Worm (Caenorhabditis elegans) whole organism, late embryonic: Measurements from ENCODE around the gene ZK1320.9.

Experiments
- ama-1 ChIP-seq: fragments of 150-350 bp; optimal IDR thresholded peaks from 2 replicates; lab custom pipeline; 2014
- eyg-1 ChIP-seq: sonication (generic microtip); optimal IDR thresholded peaks from 2 replicates; lab custom pipeline; 2016; ENCODE audit warnings: missing genotype, missing genetic modification characterization, missing compliant biosample characterization
- gmeb-2 ChIP-seq: sonication (generic microtip); optimal IDR thresholded peaks from 2 replicates; lab custom pipeline; 2016; ENCODE audit warnings: missing genetic modification characterization, inconsistent platforms, missing compliant biosample characterization
- nfya-1 ChIP-seq: sonication (generic microtip); optimal IDR thresholded peaks from 2 replicates; lab custom pipeline; 2017; ENCODE audit warnings: missing genetic modification characterization, mild to moderate bottlenecking, missing compliant biosample characterization, antibody characterized with exemption, moderate library complexity
- nhr-11 ChIP-seq: fragments of 150-350 bp; optimal IDR thresholded peaks from 2 replicates; lab custom pipeline; 2014; ENCODE audit warnings: missing biosample characterization, missing genetic modification characterization
- pha-4 ChIP-seq: fragments of 150-350 bp; optimal IDR thresholded peaks from 2 replicates; lab custom pipeline; 2018; ENCODE audit warnings: missing biosample characterization, missing genetic modification reagents, missing genetic modification characterization
- ref-2 ChIP-seq: sonication (generic microtip); optimal IDR thresholded peaks from 2 replicates; lab custom pipeline; 2016; ENCODE audit warnings: missing genetic modification characterization, missing compliant biosample characterization
- sox-4 ChIP-seq: sonication (generic microtip); optimal IDR thresholded peaks from 2 replicates; lab custom pipeline; 2017; ENCODE audit warnings: mild to moderate bottlenecking, missing genetic modification characterization, inconsistent platforms, missing compliant biosample characterization
- tbx-2 ChIP-seq: sonication (generic microtip); optimal IDR thresholded peaks from 2 replicates; lab custom pipeline; 2016; ENCODE audit warnings: missing genetic modification characterization, missing compliant biosample characterization
- unc-55 ChIP-seq: sonication (generic microtip); optimal IDR thresholded peaks from 2 replicates; lab custom pipeline; 2017; ENCODE audit warnings: missing biosample characterization, missing genetic modification reagents, missing genetic modification characterization

DNA sequence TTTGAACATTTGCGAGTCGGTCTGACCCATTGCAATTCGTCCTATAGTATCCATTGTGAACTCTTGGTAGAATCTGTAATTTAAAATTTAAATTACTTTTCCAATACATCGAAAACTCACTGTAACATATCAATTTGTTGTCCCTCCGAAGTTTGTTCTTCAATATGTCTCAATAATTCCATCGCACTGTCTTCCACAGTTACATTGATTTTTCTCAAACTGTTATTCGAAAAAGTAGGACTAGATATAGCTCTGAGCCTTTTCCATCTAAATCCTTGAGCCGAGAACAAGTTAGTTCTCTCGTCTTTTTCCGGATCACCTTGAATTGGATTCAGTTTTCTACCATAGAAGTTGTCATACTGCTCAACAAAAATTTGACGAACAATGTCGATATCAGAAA lies 24.4 kb downstream of the ZK1320.9 start:
- TF ChIP-seq ama-1 (lab: Kevin White, UChicago) (no peak), sox-4 (tag; lab: Kevin White, UChicago) (no peak), eyg-1 (tag; lab: Kevin White, UChicago) (no peak), unc-55 (GFP tag; lab: Kevin White, UChicago) (no peak), tbx-2 (tag; lab: Kevin White, UChicago) (no peak), ref-2 (tag; lab: Kevin White, UChicago) (no peak), gmeb-2 (tag; lab: Kevin White, UChicago) (no peak), nhr-11 (tag; lab: Kevin White, UChicago) (no peak), nfya-1 (tag; lab: Kevin White, UChicago) (no peak), pha-4 (no peak)
